Fruit fly (Drosophila melanogaster): Measurements from ENCODE around the gene CG8993.

dm6 chr3L:2411564-2412080, 39.6 kb downstream of the CG8993 start:
- TF ChIP-seq CG5204 (GFP tag; optimal IDR thresholded peaks at IDR 0.05): peak; percentile 53
- TF ChIP-seq cic (GFP tag; optimal IDR thresholded peaks at IDR 0.05): no peak
- no peak for TF ChIP-seq kay (GFP tag; ENCODE audit: borderline replicate concordance)
- no peak for TF ChIP-seq tj (GFP tag; optimal IDR thresholded peaks at IDR 0.05)
- TF ChIP-seq CG7045 (GFP tag; optimal IDR thresholded peaks at IDR 0.05): peak; percentile 83
- TF ChIP-seq Clk (GFP tag; optimal IDR thresholded peaks at IDR 0.05): no peak
- TF ChIP-seq CG33017 (tag; optimal IDR thresholded peaks at IDR 0.05): peak; percentile 68
- peak; percentile 54 for TF ChIP-seq CG7101 (tag; optimal IDR thresholded peaks at IDR 0.05)
- TF ChIP-seq CG11617 (GFP tag; optimal IDR thresholded peaks at IDR 0.05): peak; percentile 44
- TF ChIP-seq cnc (optimal IDR thresholded peaks at IDR 0.05): no peak
- no peak for TF ChIP-seq Crg-1 (GFP tag; optimal IDR thresholded peaks at IDR 0.05)
- TF ChIP-seq CG12768 (GFP tag; optimal IDR thresholded peaks at IDR 0.05): peak; percentile 63

All from whole organism, adult.